Worm (Caenorhabditis elegans): ENCODE measurements around the gene vep-2.
A peak's percentile ranks its signal among the peaks of the same experiment; 100 is the strongest.

vep-2 gene

ce11 chrX:3668842-3669241, 40.7 kb downstream of the vep-2 start, which contains the start of gene snet-1:
snet-1 (minus strand) TSS chrX:3668942.
- peak; percentile 34 for TF ChIP-seq fkh-8 (tag; optimal IDR thresholded peaks at IDR 0.05)
- TF ChIP-seq C34B4.2 (tag; optimal IDR thresholded peaks at IDR 0.05) = no peak
- no peak for TF ChIP-seq isw-1 (GFP tag; IDR thresholded peaks at IDR 0.05)
- no peak for TF ChIP-seq aha-1 (tag; optimal IDR thresholded peaks at IDR 0.05)
- no peak for TF ChIP-seq xbp-1 (tag; optimal IDR thresholded peaks at IDR 0.05)
- no peak for TF ChIP-seq alr-1 (tag; optimal IDR thresholded peaks at IDR 0.05; ENCODE audit: borderline replicate concordance)
- TF ChIP-seq mdl-1 (tag; optimal IDR thresholded peaks at IDR 0.05) = no peak
- no peak for TF ChIP-seq hlh-4 (tag; optimal IDR thresholded peaks at IDR 0.05)
- peak; percentile 35 for TF ChIP-seq sox-4 (tag; optimal IDR thresholded peaks at IDR 0.05)
- TF ChIP-seq ztf-4 (tag; optimal IDR thresholded peaks at IDR 0.05) = no peak
- no peak for TF ChIP-seq unc-30 (tag; optimal IDR thresholded peaks at IDR 0.05)
- TF ChIP-seq lsy-2 (tag; optimal IDR thresholded peaks at IDR 0.05) = no peak
- TF ChIP-seq nhr-71 (tag; optimal IDR thresholded peaks at IDR 0.05) = peak; percentile 17
- no peak for TF ChIP-seq nhr-237 (tag; optimal IDR thresholded peaks at IDR 0.05)
- TF ChIP-seq ceh-8 (GFP tag; optimal IDR thresholded peaks at IDR 0.05) = no peak
- TF ChIP-seq egl-13 (tag; optimal IDR thresholded peaks at IDR 0.05) = no peak
- no peak for TF ChIP-seq sptf-1 (tag; optimal IDR thresholded peaks at IDR 0.05)
- TF ChIP-seq nhr-85 (tag) = no peak
- TF ChIP-seq nhr-19 (GFP tag; conservative IDR thresholded peaks at IDR 0.05) = no peak

ce11 chrX:3671998-3672397, 43.9 kb downstream of the vep-2 start, which contains the start of gene C02F12.5:
C02F12.5 (minus strand) TSS chrX:3672098.
- peak; percentile 35 for TF ChIP-seq nhr-85 (tag)
- TF ChIP-seq tbx-2 (tag; optimal IDR thresholded peaks at IDR 0.05) = no peak
- TF ChIP-seq isw-1 (GFP tag; IDR thresholded peaks at IDR 0.05) = no peak
- no peak for TF ChIP-seq irx-1 (tag; optimal IDR thresholded peaks at IDR 0.05)
- TF ChIP-seq ces-1 (GFP tag; optimal IDR thresholded peaks at IDR 0.05) = no peak

ce11 chrX:3673584-3674108, 45.5 kb downstream of the vep-2 start, which contains the start of gene ceh-63:
ceh-63 (minus strand) TSS chrX:3674058.
- TF ChIP-seq mdl-1 (tag; optimal IDR thresholded peaks at IDR 0.05) (no peak), ceh-63 (GFP tag; optimal IDR thresholded peaks at IDR 0.05) (peak; percentile 100), egl-27 (tag; optimal IDR thresholded peaks at IDR 0.05) (no peak), C34B4.2 (tag; optimal IDR thresholded peaks at IDR 0.05) (no peak)

ce11 chrX:3678507-3679175, 50.5 kb downstream of the vep-2 start, which contains the start of gene tag-52:
tag-52 (minus strand) TSS chrX:3678557.
- TF ChIP-seq unc-130 (tag; optimal IDR thresholded peaks at IDR 0.05) (no peak), efl-3 (GFP tag; optimal IDR thresholded peaks at IDR 0.05) (peak; percentile 7), ama-1 (optimal IDR thresholded peaks at IDR 0.05) (no peak), nhr-12 (tag; optimal IDR thresholded peaks at IDR 0.05) (no peak), unc-86 (tag; optimal IDR thresholded peaks at IDR 0.05) (no peak), tlp-1 (tag; optimal IDR thresholded peaks at IDR 0.05) (no peak), mab-9 (GFP tag; IDR thresholded peaks at IDR 0.05) (no peak), F16B12.6 (tag; optimal IDR thresholded peaks at IDR 0.05) (peak; percentile 9), C16A3.4 (tag; optimal IDR thresholded peaks at IDR 0.05) (peak; percentile 16), blmp-1 (tag; optimal IDR thresholded peaks at IDR 0.05) (peak; percentile 53), mep-1 (tag; optimal IDR thresholded peaks at IDR 0.05) (peak; percentile 53), nhr-20 (tag; optimal IDR thresholded peaks at IDR 0.05) (peak; percentile 74), ceh-90 (tag; optimal IDR thresholded peaks at IDR 0.05) (no peak), egl-13 (tag; optimal IDR thresholded peaks at IDR 0.05) (no peak), elt-3 (tag; optimal IDR thresholded peaks at IDR 0.05) (peak in 2 of 6 experiments; percentile 35 to 39), lin-35 (GFP tag; optimal IDR thresholded peaks at IDR 0.05) (peak; percentile 39 to 66), lir-3 (tag; optimal IDR thresholded peaks at IDR 0.05; ENCODE audit: poor library complexity) (peak; percentile 28), rnt-1 (tag; optimal IDR thresholded peaks at IDR 0.05) (peak; percentile 26), elt-2 (tag; optimal IDR thresholded peaks at IDR 0.05) (peak; percentile 86), ces-1 (GFP tag; optimal IDR thresholded peaks at IDR 0.05) (no peak), sup-37 (GFP tag; optimal IDR thresholded peaks at IDR 0.05) (no peak), ceh-63 (GFP tag; optimal IDR thresholded peaks at IDR 0.05) (peak; percentile 97), mdl-1 (tag; optimal IDR thresholded peaks at IDR 0.05) (peak in 1 of 2 experiments; percentile 33), dpl-1 (GFP tag; optimal IDR thresholded peaks at IDR 0.05) (peak; percentile 27 to 70 (median 48)), nhr-77 (tag; optimal IDR thresholded peaks at IDR 0.05) (no peak), sptf-1 (tag; optimal IDR thresholded peaks at IDR 0.05) (no peak), nhr-71 (tag; optimal IDR thresholded peaks at IDR 0.05) (peak; percentile 72), zag-1 (tag; optimal IDR thresholded peaks at IDR 0.05) (no peak)

Measured in whole organism, L1 larva.